Worm (Caenorhabditis elegans) whole organism, L4 larva: ENCODE measurements around the gene ugt-2.

Experiments used
- ces-1 ChIP-seq: fragments of 150-350 bp; sonication (generic microtip); optimal IDR thresholded peaks from 4 replicates; lab custom pipeline; 2014; ENCODE audit warnings: missing biosample characterization, missing genetic modification reagents, missing genetic modification characterization
- lir-3 ChIP-seq: sonication (generic microtip); optimal IDR thresholded peaks from 2 replicates; lab custom pipeline; 2016; ENCODE audit warnings: mild to moderate bottlenecking, missing genetic modification characterization, missing compliant biosample characterization
- nhr-25 ChIP-seq: sonication (generic microtip); optimal IDR thresholded peaks from 2 replicates; lab custom pipeline; 2017; ENCODE audit warnings: missing genetic modification characterization, mild to moderate bottlenecking, missing compliant biosample characterization, antibody characterized with exemption, moderate library complexity, borderline replicate concordance; ENCODE audit not compliant: insufficient read depth
- nhr-28 ChIP-seq: fragments of 150-350 bp; optimal IDR thresholded peaks from 2 replicates; lab custom pipeline; 2014; ENCODE audit warnings: missing biosample characterization, missing genetic modification characterization

DNA sequence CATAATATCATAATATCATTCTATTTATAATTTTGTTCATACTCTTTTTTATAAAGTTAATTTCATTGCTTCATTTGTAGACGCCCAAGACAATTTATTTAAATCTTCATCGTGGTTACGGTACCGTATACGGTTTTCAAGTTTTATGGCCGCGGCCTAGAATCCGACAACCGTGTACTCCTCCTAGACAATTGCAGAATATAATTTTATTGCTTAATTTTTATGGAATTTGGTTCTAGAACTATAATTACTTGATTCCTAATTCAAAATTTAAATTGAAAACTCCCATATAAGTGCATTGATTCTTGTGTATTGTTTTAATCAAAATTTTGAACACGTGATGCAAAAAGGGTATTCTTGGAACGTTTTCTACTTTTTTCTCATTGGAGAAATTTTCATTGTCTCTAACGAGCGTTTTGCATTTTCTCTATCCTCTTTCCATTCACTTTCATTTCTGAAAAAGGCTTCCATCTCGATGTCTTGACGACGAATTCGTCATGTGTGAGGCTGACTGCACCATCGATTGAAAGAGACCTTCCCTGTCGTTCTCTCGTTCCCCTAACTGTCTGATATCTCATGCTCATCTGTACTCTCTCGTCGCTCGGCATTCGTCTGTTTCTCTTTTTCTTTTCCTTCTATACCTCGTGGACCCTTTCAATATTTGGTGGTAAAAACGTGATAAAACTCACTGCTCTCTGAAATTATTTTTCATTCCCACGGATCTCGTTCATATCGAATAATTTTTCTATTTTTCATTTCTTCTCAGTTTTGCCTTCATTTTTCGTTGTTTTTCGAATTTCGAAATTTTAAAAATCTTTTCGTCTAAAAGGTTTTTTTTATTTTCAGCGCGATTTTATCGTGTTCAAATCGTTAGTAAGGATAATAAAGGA, 42.8 kb downstream of the ugt-2 start, which contains the start of gene pap-1:
- no peak for TF ChIP-seq nhr-28 (tag; lab: Kevin White, UChicago)
- TF ChIP-seq ces-1 (GFP tag; lab: Kevin White, UChicago): no peak
- no peak for TF ChIP-seq lir-3 (tag; lab: Kevin White, UChicago)
- no peak for TF ChIP-seq nhr-25 (tag; lab: Kevin White, UChicago)
